Fruit fly (Drosophila melanogaster) whole organism, prepupa: ENCODE measurements around the gene Cys.

Source experiments
- CG10631 ChIP-seq: fragments of 200-800 bp; sonication (Bioruptor generic); optimal IDR thresholded peaks from 2 replicates; lab custom pipeline; 2016; ENCODE audit warnings: missing biosample characterization, missing genetic modification characterization
- CG10669 ChIP-seq: fragments of 200-800 bp; sonication (Bioruptor generic); optimal IDR thresholded peaks from 3 replicates; lab custom pipeline; 2018; ENCODE audit warnings: missing biosample characterization, mild to moderate bottlenecking, missing genetic modification characterization, moderate library complexity
- CG11762 ChIP-seq: fragments of 200-800 bp; sonication (Bioruptor generic); optimal IDR thresholded peaks from 3 replicates; lab custom pipeline; 2016; ENCODE audit warnings: missing biosample characterization, missing genetic modification characterization; ENCODE audit not compliant: insufficient read depth
- CG11902 ChIP-seq: fragments of 200-800 bp; sonication (Bioruptor generic); optimal IDR thresholded peaks from 3 replicates; lab custom pipeline; 2016; ENCODE audit warnings: missing biosample characterization, missing genetic modification characterization
- CG15336 ChIP-seq: fragments of 200-800 bp; sonication (Bioruptor generic); IDR thresholded peaks from 2 replicates; pipeline ENCODE4 v1.3.6; 2022; ENCODE audit warnings: missing biosample characterization, missing genetic modification characterization
- CG1621 ChIP-seq: fragments of 200-800 bp; sonication (Bioruptor generic); optimal IDR thresholded peaks from 3 replicates; lab custom pipeline; 2018; ENCODE audit warnings: missing biosample characterization, mild to moderate bottlenecking, missing genetic modification characterization
- CG16779 ChIP-seq: fragments of 200-800 bp; sonication (Bioruptor generic); optimal IDR thresholded peaks from 3 replicates; lab custom pipeline; 2017; ENCODE audit warnings: missing biosample characterization, mild to moderate bottlenecking, missing genetic modification characterization
- CG3032 ChIP-seq: fragments of 200-800 bp; optimal IDR thresholded peaks from 2 replicates; lab custom pipeline; 2019; ENCODE audit warnings: missing biosample characterization, mild to moderate bottlenecking, missing genetic modification characterization, moderate library complexity
- CG31627 ChIP-seq: fragments of 200-800 bp; sonication (Bioruptor generic); optimal IDR thresholded peaks from 3 replicates; lab custom pipeline; 2016; ENCODE audit warnings: missing biosample characterization, missing genetic modification characterization
- CG32006 ChIP-seq: fragments of 200-800 bp; sonication (Bioruptor generic); optimal IDR thresholded peaks from 3 replicates; lab custom pipeline; 2017; ENCODE audit warnings: missing biosample characterization, mild to moderate bottlenecking, missing genetic modification characterization
- CG34406 ChIP-seq: fragments of 200-800 bp; sonication (Bioruptor generic); optimal IDR thresholded peaks from 3 replicates; lab custom pipeline; 2016; ENCODE audit warnings: missing biosample characterization, missing genetic modification characterization
- CG6163 ChIP-seq: fragments of 200-800 bp; sonication (Bioruptor generic); IDR thresholded peaks from 3 replicates; pipeline ENCODE4 v1.3.6; 2022; ENCODE audit warnings: missing biosample characterization, missing genetic modification characterization
- CG6792 ChIP-seq: fragments of 200-800 bp; sonication (Bioruptor generic); optimal IDR thresholded peaks from 3 replicates; lab custom pipeline; 2016; ENCODE audit warnings: missing biosample characterization, missing genetic modification characterization
- CG6808 ChIP-seq: fragments of 200-800 bp; sonication (Bioruptor generic); optimal IDR thresholded peaks from 3 replicates; lab custom pipeline; 2017; ENCODE audit warnings: missing biosample characterization, missing genetic modification characterization, mild to moderate bottlenecking, moderate library complexity, missing genetic modification reagents
- CG6854 ChIP-seq: fragments of 200-800 bp; sonication (Bioruptor generic); optimal IDR thresholded peaks from 2 replicates; lab custom pipeline; 2017; ENCODE audit warnings: missing biosample characterization, mild to moderate bottlenecking, missing genetic modification characterization
- CG7368 ChIP-seq: fragments of 200-800 bp; sonication (Bioruptor generic); optimal IDR thresholded peaks from 3 replicates; lab custom pipeline; 2016; ENCODE audit warnings: missing biosample characterization, missing genetic modification characterization
- CG8119 ChIP-seq: fragments of 200-800 bp; sonication (Bioruptor generic); IDR thresholded peaks from 3 replicates; pipeline ENCODE4 v1.3.6; 2022; ENCODE audit warnings: missing biosample characterization, missing genetic modification characterization
- CG8319 ChIP-seq: fragments of 200-800 bp; sonication (Bioruptor generic); optimal IDR thresholded peaks from 3 replicates; lab custom pipeline; 2016; ENCODE audit warnings: missing biosample characterization, missing genetic modification characterization
- CG9139 ChIP-seq: fragments of 200-800 bp; sonication (Bioruptor generic); optimal IDR thresholded peaks from 3 replicates; lab custom pipeline; 2017; ENCODE audit warnings: missing biosample characterization, mild to moderate bottlenecking, missing genetic modification characterization
- Eip78C ChIP-seq: fragments of 200-800 bp; sonication (Bioruptor generic); peaks from one replicate; lab custom pipeline; 2016; ENCODE audit warnings: missing biosample characterization, missing genetic modification characterization
- Eip93F ChIP-seq: fragments of 200-800 bp; sonication (Bioruptor generic); optimal IDR thresholded peaks from 2 replicates; lab custom pipeline; 2016; ENCODE audit warnings: missing biosample characterization, mild to moderate bottlenecking, missing genetic modification characterization
- Ets21C ChIP-seq: fragments of 200-800 bp; sonication (Bioruptor generic); optimal IDR thresholded peaks from 3 replicates; lab custom pipeline; 2016; ENCODE audit warnings: missing biosample characterization, missing genetic modification characterization
- Ets96B ChIP-seq: fragments of 200-800 bp; optimal IDR thresholded peaks from 2 replicates; lab custom pipeline; 2019; ENCODE audit warnings: missing biosample characterization, mild to moderate bottlenecking, missing genetic modification characterization, moderate library complexity
- Hr38 ChIP-seq: sonication (Bioruptor generic); optimal IDR thresholded peaks from 2 replicates; lab custom pipeline; 2016; ENCODE audit warnings: missing biosample characterization, missing genetic modification characterization
- Hr39 ChIP-seq: fragments of 200-800 bp; sonication (Bioruptor generic); optimal IDR thresholded peaks from 2 replicates; lab custom pipeline; 2016; ENCODE audit warnings: missing biosample characterization, missing genetic modification characterization
- Hr4 ChIP-seq: fragments of 200-800 bp; sonication (Bioruptor generic); optimal IDR thresholded peaks from 3 replicates; lab custom pipeline; 2016; ENCODE audit warnings: missing biosample characterization, missing genetic modification characterization
- Lpt ChIP-seq: fragments of 200-800 bp; sonication (Bioruptor generic); optimal IDR thresholded peaks from 3 replicates; lab custom pipeline; 2016; ENCODE audit warnings: missing biosample characterization, missing genetic modification characterization
- Met ChIP-seq: fragments of 200-800 bp; sonication (Bioruptor generic); optimal IDR thresholded peaks from 3 replicates; lab custom pipeline; 2016; ENCODE audit warnings: missing biosample characterization, missing genetic modification characterization
- OdsH ChIP-seq: fragments of 200-800 bp; sonication (Bioruptor generic); optimal IDR thresholded peaks from 3 replicates; lab custom pipeline; 2016; ENCODE audit warnings: missing biosample characterization, missing genetic modification characterization
- Sox14 ChIP-seq: fragments of 200-800 bp; sonication (Bioruptor generic); optimal IDR thresholded peaks from 3 replicates; lab custom pipeline; 2016; ENCODE audit warnings: missing biosample characterization, missing genetic modification characterization
- Sox15 ChIP-seq: fragments of 200-800 bp; sonication (Bioruptor generic); optimal IDR thresholded peaks from 3 replicates; lab custom pipeline; 2016; ENCODE audit warnings: missing biosample characterization, missing genetic modification characterization
- acj6 ChIP-seq: fragments of 200-800 bp; sonication (Bioruptor generic); optimal IDR thresholded peaks from 3 replicates; lab custom pipeline; 2016; ENCODE audit warnings: missing biosample characterization, missing genetic modification characterization
- cyc ChIP-seq: fragments of 200-800 bp; sonication (Bioruptor generic); optimal IDR thresholded peaks from 3 replicates; lab custom pipeline; 2016; ENCODE audit warnings: missing biosample characterization, missing genetic modification characterization
- dac ChIP-seq: fragments of 200-800 bp; sonication (Bioruptor generic); optimal IDR thresholded peaks from 2 replicates; lab custom pipeline; 2017; ENCODE audit warnings: missing biosample characterization, mild to moderate bottlenecking, missing genetic modification characterization
- dsx ChIP-seq: fragments of 200-800 bp; optimal IDR thresholded peaks from 3 replicates; lab custom pipeline; 2019; ENCODE audit warnings: missing biosample characterization, mild to moderate bottlenecking, missing genetic modification characterization, moderate library complexity; ENCODE audit not compliant: poor library complexity, severe bottlenecking
- eg ChIP-seq: fragments of 200-800 bp; sonication (Bioruptor generic); IDR thresholded peaks from 3 replicates; pipeline ENCODE4 v1.3.6; 2022; ENCODE audit warnings: missing biosample characterization, missing genetic modification characterization
- esn ChIP-seq: fragments of 200-800 bp; sonication (Bioruptor generic); optimal IDR thresholded peaks from 2 replicates; lab custom pipeline; 2016; ENCODE audit warnings: missing biosample characterization, mild to moderate bottlenecking, missing genetic modification characterization, moderate library complexity
- fd59A ChIP-seq: fragments of 200-800 bp; sonication (Bioruptor generic); optimal IDR thresholded peaks from 2 replicates; lab custom pipeline; 2017; ENCODE audit warnings: missing biosample characterization, mild to moderate bottlenecking, missing genetic modification characterization, missing genetic modification reagents
- fkh ChIP-seq: fragments of 200-800 bp; sonication (Bioruptor generic); optimal IDR thresholded peaks from 3 replicates; lab custom pipeline; 2017; ENCODE audit warnings: missing biosample characterization, mild to moderate bottlenecking, missing genetic modification characterization, moderate library complexity
- net ChIP-seq: fragments of 200-800 bp; sonication (Bioruptor generic); optimal IDR thresholded peaks from 3 replicates; lab custom pipeline; 2016; ENCODE audit warnings: missing biosample characterization, missing genetic modification characterization
- salr ChIP-seq, 2 experiments: fragments of 200-800 bp; sonication (Bioruptor generic); optimal IDR thresholded peaks; 3 replicates each; lab custom pipeline; 2016 to 2018; ENCODE audit warnings: missing biosample characterization in 2 of 2, missing genetic modification characterization in 2 of 2, mild to moderate bottlenecking in 1 of 2
- spab ChIP-seq: fragments of 200-800 bp; sonication (Bioruptor generic); optimal IDR thresholded peaks from 2 replicates; lab custom pipeline; 2017; ENCODE audit warnings: missing biosample characterization, mild to moderate bottlenecking, missing genetic modification characterization, missing genetic modification reagents
- svp ChIP-seq: fragments of 200-800 bp; sonication (Bioruptor generic); peaks from one replicate; lab custom pipeline; 2016; ENCODE audit warnings: missing biosample characterization, missing genetic modification characterization
- topi ChIP-seq: fragments of 200-800 bp; sonication (Bioruptor generic); optimal IDR thresholded peaks from 3 replicates; lab custom pipeline; 2016; ENCODE audit warnings: missing biosample characterization, missing genetic modification characterization
- vri ChIP-seq: fragments of 200-800 bp; sonication (Bioruptor generic); optimal IDR thresholded peaks from 3 replicates; lab custom pipeline; 2016; ENCODE audit warnings: missing biosample characterization, mild to moderate bottlenecking, missing genetic modification characterization

Gene Cys

dm6 chr3R:14576511-14576691 is 7.0 kb upstream of the Cys start, which contains the start of gene CG44094:
CG44094 (minus strand) TSS chr3R:14576611.
- no peak for TF ChIP-seq CG15336 (GFP tag; lab: Robert Waterston, UW)

DNA sequence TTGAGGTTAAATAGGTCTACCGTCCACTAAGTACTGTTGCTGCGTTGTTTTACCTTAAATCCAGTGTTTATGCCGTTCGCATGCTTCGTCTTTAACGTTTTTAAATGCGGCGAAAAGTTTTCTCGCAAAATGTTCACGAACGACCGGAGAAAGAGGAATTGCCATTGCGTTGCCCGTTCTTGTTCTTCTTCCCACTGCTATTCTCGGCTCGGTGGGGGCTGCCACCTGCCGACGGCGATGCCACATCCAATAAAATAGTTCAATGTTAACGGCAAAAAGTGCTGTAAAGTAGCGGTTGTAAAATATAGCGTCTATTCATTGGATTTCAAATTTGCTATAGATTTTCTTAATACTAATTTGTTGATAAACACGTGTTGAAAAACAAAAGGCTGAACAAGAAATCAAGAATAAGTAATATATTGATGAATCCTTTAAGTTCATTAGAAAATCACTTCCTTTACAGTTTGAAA is 6.3 kb upstream of the Cys start, which contains the start of gene CG7987:
Gene CG7987, minus strand, starts transcription at position 170 of the 470 bp plus-strand sequence.
- no peak for TF ChIP-seq CG6854 (GFP tag; lab: Kevin White, UChicago)
- TF ChIP-seq CG31627: peak; percentile 22
- TF ChIP-seq vri (GFP tag; lab: Kevin White, UChicago): peak; percentile 42
- TF ChIP-seq Hr39 (GFP tag; lab: Kevin White, UChicago): peak; percentile 0
- peak; percentile 36 for TF ChIP-seq Eip78C (GFP tag; lab: Kevin White, UChicago)
- no peak for TF ChIP-seq acj6 (GFP tag; lab: Kevin White, UChicago)
- no peak for TF ChIP-seq CG32006
- no peak for TF ChIP-seq cyc (GFP tag; lab: Kevin White, UChicago)
- no peak for TF ChIP-seq topi (GFP tag; lab: Kevin White, UChicago)
- TF ChIP-seq Lpt (GFP tag; lab: Kevin White, UChicago): no peak
- TF ChIP-seq CG1621: no peak
- TF ChIP-seq Sox15 (GFP tag; lab: Kevin White, UChicago): no peak
- no peak for TF ChIP-seq CG10631 (GFP tag; lab: Kevin White, UChicago)
- no peak for TF ChIP-seq CG3032 (tag; lab: Kevin White, UChicago)
- peak; percentile 27 for TF ChIP-seq Sox14
- no peak for TF ChIP-seq CG11762 (GFP tag; lab: Kevin White, UChicago)
- TF ChIP-seq, all 60 proteins: peak for 5

dm6 chr3R:14574962-14575717 is 5.7 kb upstream of the Cys start:
- TF ChIP-seq Lpt (GFP tag; lab: Kevin White, UChicago) (peak; percentile 75), Met (GFP tag; lab: Kevin White, UChicago) (peak; percentile 69), Eip78C (GFP tag; lab: Kevin White, UChicago) (peak; percentile 94), Eip93F (no peak), dac (GFP tag; lab: Kevin White, UChicago) (no peak), salr (GFP tag; optimal IDR thresholded peaks at IDR 0.05; lab: Kevin White, UChicago) (peak; percentile 23 to 80), CG31627 (peak; percentile 68), CG11902 (GFP tag; lab: Kevin White, UChicago) (peak; percentile 56), Sox14 (peak; percentile 67), CG32006 (peak; percentile 78), acj6 (GFP tag; lab: Kevin White, UChicago) (peak; percentile 65), CG8319 (GFP tag; lab: Kevin White, UChicago) (peak; percentile 45), Hr4 (GFP tag; lab: Kevin White, UChicago) (peak; percentile 67), CG10669 (GFP tag; lab: Kevin White, UChicago) (peak; percentile 44), CG16779 (tag; lab: Kevin White, UChicago) (peak; percentile 10), CG15336 (GFP tag; lab: Robert Waterston, UW) (peak; percentile 50; the same call in 1 of the 2 replicates), Hr38 (no peak), CG6163 (peak; percentile 43; the same call in 1 of the 3 replicates), OdsH (GFP tag; lab: Kevin White, UChicago) (peak; percentile 76), CG7368 (peak; percentile 46), Ets21C (GFP tag; lab: Kevin White, UChicago) (peak; percentile 63), svp (GFP tag; lab: Kevin White, UChicago) (peak; percentile 87), CG6808 (GFP tag; lab: Kevin White, UChicago) (peak; percentile 47), topi (GFP tag; lab: Kevin White, UChicago) (peak; percentile 52), CG6792 (peak; percentile 64), CG9139 (GFP tag; lab: Kevin White, UChicago) (no peak), fd59A (GFP tag; lab: Kevin White, UChicago) (peak; percentile 47), Ets96B (peak; percentile 59), CG34406 (GFP tag; lab: Kevin White, UChicago) (peak; percentile 67), CG6854 (GFP tag; lab: Kevin White, UChicago) (no peak), spab (GFP tag; lab: Kevin White, UChicago) (peak; percentile 18), net (GFP tag; lab: Kevin White, UChicago) (peak; percentile 42), fkh (GFP tag; lab: Kevin White, UChicago) (peak; percentile 40), CG8119 (GFP tag; lab: Robert Waterston, UW) (peak; percentile 67), eg (peak; percentile 48; the same call in 1 of the 3 replicates), esn (GFP tag; lab: Kevin White, UChicago) (peak; percentile 78), dsx (GFP tag; lab: Kevin White, UChicago) (peak; percentile 33)
